Worm (Caenorhabditis elegans) whole organism, L4 larva: Measurements from ENCODE around the gene srlf-18.

ENCODE experiments used
- D1046.2 ChIP-seq: fragments of 200-800 bp; sonication (Bioruptor generic); IDR thresholded peaks from 2 replicates; pipeline ENCODE4 v1.3.6; 2022; ENCODE audit warnings: missing genetic modification characterization, missing compliant biosample characterization
- F37D6.2 ChIP-seq: sonication (generic microtip); optimal IDR thresholded peaks from 2 replicates; lab custom pipeline; 2016; ENCODE audit warnings: mild to moderate bottlenecking, missing genetic modification characterization, missing compliant biosample characterization
- F49E8.2 ChIP-seq: sonication (generic microtip); optimal IDR thresholded peaks from 2 replicates; lab custom pipeline; 2016; ENCODE audit warnings: missing compliant biosample characterization, mild to moderate bottlenecking, missing genetic modification characterization, borderline replicate concordance
- T20F7.1 ChIP-seq: fragments of 200-800 bp; sonication (Bioruptor generic); optimal IDR thresholded peaks from 2 replicates; lab custom pipeline; 2018; ENCODE audit warnings: mild to moderate bottlenecking, missing genetic modification characterization, missing compliant biosample characterization
- ZK546.5 ChIP-seq, 2 experiments: sonication (generic microtip); optimal IDR thresholded peaks; 2 replicates each; lab custom pipeline; 2017; ENCODE audit warnings: missing biosample characterization in 2 of 2, missing genetic modification characterization in 2 of 2
- aha-1 ChIP-seq: fragments of 150-350 bp; peaks from one replicate; lab custom pipeline; 2014; ENCODE audit warnings: missing biosample characterization, missing genetic modification characterization
- ceh-32 ChIP-seq: sonication (generic microtip); optimal IDR thresholded peaks from 2 replicates; lab custom pipeline; 2016; ENCODE audit warnings: mild to moderate bottlenecking, missing genetic modification characterization, missing compliant biosample characterization; ENCODE audit not compliant: poor library complexity
- ces-1 ChIP-seq: fragments of 150-350 bp; sonication (generic microtip); optimal IDR thresholded peaks from 4 replicates; lab custom pipeline; 2014; ENCODE audit warnings: missing biosample characterization, missing genetic modification reagents, missing genetic modification characterization
- ctbp-1 ChIP-seq: fragments of 200-800 bp; sonication (Bioruptor generic); IDR thresholded peaks from 2 replicates; pipeline ENCODE4 v1.3.6; 2022; ENCODE audit warnings: missing genetic modification reagents, missing genetic modification characterization, missing compliant biosample characterization
- daf-16 ChIP-seq, 3 experiments: sonication (generic microtip); optimal IDR thresholded peaks; 2 replicates each; lab custom pipeline; 2016 to 2017; ENCODE audit warnings: missing genetic modification characterization in 3 of 3, missing genetic modification reagents in 3 of 3, mild to moderate bottlenecking in 2 of 3, missing compliant biosample characterization in 2 of 3, missing biosample characterization in 1 of 3, moderate library complexity in 1 of 3
- dpl-1 ChIP-seq: fragments of 150-350 bp; optimal IDR thresholded peaks from 2 replicates; lab custom pipeline; 2014; ENCODE audit warnings: missing biosample characterization, missing genetic modification reagents, missing genetic modification characterization
- duxl-1 ChIP-seq: sonication (generic microtip); optimal IDR thresholded peaks from 2 replicates; lab custom pipeline; 2016; ENCODE audit warnings: mild to moderate bottlenecking, missing genetic modification characterization, moderate library complexity, missing compliant biosample characterization; ENCODE audit not compliant: poor library complexity
- dve-1 ChIP-seq: sonication (generic microtip); optimal IDR thresholded peaks from 2 replicates; lab custom pipeline; 2017; ENCODE audit warnings: antibody characterized with exemption, mild to moderate bottlenecking, missing genetic modification characterization, missing compliant biosample characterization; ENCODE audit not compliant: insufficient read depth
- egl-27 ChIP-seq: sonication (generic microtip); optimal IDR thresholded peaks from 3 replicates; lab custom pipeline; 2017; ENCODE audit warnings: missing biosample characterization, missing genetic modification reagents, missing genetic modification characterization
- fkh-10 ChIP-seq: fragments of 150-350 bp; optimal IDR thresholded peaks from 2 replicates; lab custom pipeline; 2014; ENCODE audit warnings: missing biosample characterization, missing genetic modification reagents, missing genetic modification characterization
- hlh-30 ChIP-seq: sonication (generic microtip); optimal IDR thresholded peaks from 2 replicates; lab custom pipeline; 2017; ENCODE audit warnings: antibody characterized with exemption, mild to moderate bottlenecking, missing genetic modification characterization, missing compliant biosample characterization; ENCODE audit not compliant: insufficient read depth
- jun-1 ChIP-seq: fragments of 150-350 bp; optimal IDR thresholded peaks from 2 replicates; lab custom pipeline; 2014; ENCODE audit warnings: missing biosample characterization, missing genetic modification reagents, missing genetic modification characterization
- lin-38 ChIP-seq: fragments of 200-800 bp; sonication (Bioruptor generic); IDR thresholded peaks from 2 replicates; pipeline ENCODE4 v1.3.6; 2022; ENCODE audit warnings: missing genetic modification reagents, missing genetic modification characterization, missing compliant biosample characterization
- lsy-2 ChIP-seq, 2 experiments: fragments of 150-350 bp in 1 of 2; sonication (generic microtip) in 1 of 2; optimal IDR thresholded peaks; 2 replicates each; lab custom pipeline; 2014 to 2017; ENCODE audit warnings: missing biosample characterization in 2 of 2, missing genetic modification characterization in 2 of 2
- mdt-29 ChIP-seq: fragments of 200-800 bp; sonication (Bioruptor generic); IDR thresholded peaks from 2 replicates; pipeline ENCODE4 v1.3.6; 2022; ENCODE audit warnings: missing genetic modification reagents, missing genetic modification characterization, missing compliant biosample characterization
- mep-1 ChIP-seq: fragments of 150-350 bp; sonication (generic microtip); optimal IDR thresholded peaks from 3 replicates; lab custom pipeline; 2014; ENCODE audit warnings: missing biosample characterization, missing genetic modification characterization
- mxl-3 ChIP-seq: fragments of 200-800 bp; sonication (Bioruptor generic); optimal IDR thresholded peaks from 2 replicates; lab custom pipeline; 2018; ENCODE audit warnings: mild to moderate bottlenecking, missing genetic modification characterization, missing compliant biosample characterization
- nhr-111 ChIP-seq: fragments of 200-800 bp; sonication (Bioruptor generic); optimal IDR thresholded peaks from 2 replicates; lab custom pipeline; 2018; ENCODE audit warnings: mild to moderate bottlenecking, missing genetic modification characterization, missing compliant biosample characterization
- nhr-237 ChIP-seq: sonication (generic microtip); optimal IDR thresholded peaks from 2 replicates; lab custom pipeline; 2017; ENCODE audit warnings: missing biosample characterization, missing genetic modification characterization
- nhr-28 ChIP-seq: fragments of 150-350 bp; optimal IDR thresholded peaks from 2 replicates; lab custom pipeline; 2014; ENCODE audit warnings: missing biosample characterization, missing genetic modification characterization
- nhr-6 ChIP-seq: fragments of 150-350 bp; optimal IDR thresholded peaks from 2 replicates; lab custom pipeline; 2014; ENCODE audit warnings: missing biosample characterization, missing genetic modification characterization
- nhr-77 ChIP-seq: fragments of 150-350 bp; optimal IDR thresholded peaks from 2 replicates; lab custom pipeline; 2014; ENCODE audit warnings: missing biosample characterization, missing genetic modification characterization
- php-3 ChIP-seq: fragments of 200-800 bp; sonication (Bioruptor generic); IDR thresholded peaks from 2 replicates; pipeline ENCODE4 v1.3.6; 2022; ENCODE audit warnings: missing genetic modification reagents, missing genetic modification characterization, missing compliant biosample characterization
- saeg-2 ChIP-seq: fragments of 200-800 bp; sonication (Bioruptor generic); IDR thresholded peaks from 2 replicates; pipeline ENCODE4 v1.3.6; 2022; ENCODE audit warnings: missing genetic modification reagents, missing genetic modification characterization, missing compliant biosample characterization
- set-16 ChIP-seq: fragments of 200-800 bp; sonication (Bioruptor generic); IDR thresholded peaks from 2 replicates; pipeline ENCODE4 v1.3.6; 2022; ENCODE audit warnings: missing genetic modification reagents, missing genetic modification characterization, missing compliant biosample characterization
- skn-1 ChIP-seq: fragments of 150-350 bp; optimal IDR thresholded peaks from 2 replicates; lab custom pipeline; 2014; ENCODE audit warnings: missing biosample characterization, missing genetic modification characterization
- snpc-1.2 ChIP-seq: fragments of 200-800 bp; sonication (Bioruptor generic); IDR thresholded peaks from 2 replicates; pipeline ENCODE4 v1.3.6; 2022; ENCODE audit warnings: missing genetic modification reagents, missing genetic modification characterization, missing compliant biosample characterization
- unc-130 ChIP-seq: sonication (generic microtip); optimal IDR thresholded peaks from 2 replicates; lab custom pipeline; 2016; ENCODE audit warnings: missing genetic modification reagents, missing genetic modification characterization, missing compliant biosample characterization
- unc-62 ChIP-seq, 3 experiments: fragments of 150-350 bp in 1 of 3; sonication (generic microtip); optimal IDR thresholded peaks in 2 of 3; peaks in 1 of 3; 1 replicate in 1 of 3; 2 replicates in 2 of 3; lab custom pipeline; 2014 to 2017; ENCODE audit warnings: missing biosample characterization in 3 of 3, missing genetic modification characterization in 3 of 3, missing genetic modification reagents in 3 of 3, missing genotype in 1 of 3
- vab-7 ChIP-seq: fragments of 200-800 bp; sonication (Bioruptor generic); IDR thresholded peaks from 2 replicates; pipeline ENCODE4 v1.3.6; 2022; ENCODE audit warnings: missing genetic modification reagents, missing genetic modification characterization, missing compliant biosample characterization
- ztf-7 ChIP-seq: fragments of 150-350 bp; optimal IDR thresholded peaks from 2 replicates; lab custom pipeline; 2014; ENCODE audit warnings: missing biosample characterization, missing genetic modification characterization

The srlf-18 gene

DNA sequence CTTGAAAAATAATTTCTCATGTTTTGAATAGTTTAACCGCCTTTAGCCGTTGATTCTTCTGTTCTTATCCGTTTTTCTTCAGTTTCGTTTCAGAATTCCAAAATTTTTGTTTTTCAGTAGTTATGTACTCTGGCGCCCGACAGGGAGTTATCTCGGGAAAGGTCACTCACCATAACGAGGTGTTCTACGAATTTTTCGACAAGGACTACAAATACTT, 41.9 kb upstream of the srlf-18 start, which contains the start of gene F01G4.4:
Gene F01G4.4 (plus strand): TSS at position 118 of the 217 bp plus-strand sequence.
- TF ChIP-seq aha-1 (tag; lab: Kevin White, UChicago) (no peak), jun-1 (no peak), nhr-237 (no peak), D1046.2 (GFP tag; lab: Robert Waterston, UW) (no peak)

DNA sequence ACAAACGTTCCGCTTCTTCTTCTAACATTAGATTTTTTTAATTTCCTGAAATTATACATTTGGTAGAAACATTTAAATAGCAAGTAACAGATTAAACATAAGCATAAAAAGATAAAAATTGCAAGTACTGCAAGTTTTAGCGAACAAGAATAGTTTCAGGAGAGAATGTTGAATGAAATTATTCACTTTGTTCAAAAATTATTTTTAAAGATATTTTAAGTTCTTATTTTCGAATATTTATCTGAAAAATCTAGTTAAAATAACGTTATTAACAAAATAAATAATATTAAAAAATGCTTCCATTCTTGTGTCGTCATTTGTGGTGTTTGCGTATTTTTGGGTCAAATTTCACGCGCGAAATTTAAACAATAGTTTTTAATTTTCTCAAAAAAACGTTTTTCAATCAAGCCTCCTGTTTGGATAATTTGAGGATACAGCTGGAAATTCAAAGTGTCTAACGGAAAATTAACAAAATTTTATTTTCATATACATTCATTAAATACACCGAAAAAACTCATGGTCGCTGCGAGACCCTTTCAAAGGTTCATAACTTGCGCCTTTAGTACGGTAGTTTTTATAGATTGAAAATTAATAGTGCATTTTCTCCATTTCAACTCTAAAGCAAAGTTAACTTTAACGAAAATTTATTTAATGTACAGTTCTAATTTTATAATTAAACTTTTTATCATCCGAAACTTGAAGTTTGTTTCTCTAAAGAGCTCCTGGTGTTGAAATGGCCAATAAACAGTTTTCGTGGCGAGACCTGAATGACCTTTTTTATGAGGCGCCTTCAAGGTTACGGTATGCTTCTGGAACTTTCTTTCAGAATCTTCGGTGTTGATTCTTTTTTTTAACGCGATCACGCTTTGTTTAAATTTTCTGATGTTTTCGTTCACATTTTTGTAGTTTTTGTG, 41.3 kb upstream of the srlf-18 start, which contains the start of gene skih-2:
Gene skih-2 (minus strand): TSS at position 51 of the 914 bp plus-strand sequence.
- TF ChIP-seq ces-1, result no peak
- TF ChIP-seq ztf-7 (tag; lab: Kevin White, UChicago), result no peak
- peak; percentile 29 for TF ChIP-seq hlh-30 (tag; lab: Kevin White, UChicago)
- no peak for TF ChIP-seq nhr-28
- peak; percentile 21; the same call in 1 of the 2 replicates for TF ChIP-seq snpc-1.2 (GFP tag; lab: Robert Waterston, UW)
- TF ChIP-seq unc-130, result peak; percentile 32
- TF ChIP-seq nhr-77, result peak; percentile 7
- no peak for TF ChIP-seq mep-1
- TF ChIP-seq lsy-2 (tag; optimal IDR thresholded peaks at IDR 0.05; lab: Kevin White, UChicago), result peak in 1 of 2 experiments; percentile 78
- no peak for TF ChIP-seq vab-7 (GFP tag; lab: Robert Waterston, UW)
- TF ChIP-seq daf-16 (GFP tag; optimal IDR thresholded peaks at IDR 0.05; lab: Kevin White, UChicago), result no peak
- TF ChIP-seq daf-16 (tag; optimal IDR thresholded peaks at IDR 0.05; lab: Kevin White, UChicago), result peak; percentile 34
- peak; percentile 93 for TF ChIP-seq dpl-1 (GFP tag; lab: Kevin White, UChicago)
- TF ChIP-seq ZK546.5 (tag; optimal IDR thresholded peaks at IDR 0.05; lab: Kevin White, UChicago), result peak in 1 of 2 experiments; percentile 9
- no peak for TF ChIP-seq skn-1 (tag; lab: Kevin White, UChicago)
- peak; percentile 64 for TF ChIP-seq F49E8.2
- peak; percentile 36 for TF ChIP-seq egl-27 (tag; lab: Kevin White, UChicago)
- no peak for TF ChIP-seq dve-1
- peak; percentile 40 for TF ChIP-seq T20F7.1 (GFP tag; lab: Kevin White, UChicago)
- peak; percentile 8 for TF ChIP-seq fkh-10
- TF ChIP-seq lin-38, result peak; percentile 40
- peak; percentile 15 for TF ChIP-seq nhr-6 (tag; lab: Kevin White, UChicago)

ce11 chrIV:11131268-11131667, 30.0 kb upstream of the srlf-18 start, which contains the start of gene ard-1:
ard-1 (plus strand) TSS chrIV:11131279.
- TF ChIP-seq ceh-32 (tag; lab: Kevin White, UChicago) (no peak), ctbp-1 (peak; percentile 10; the same call in 1 of the 2 replicates)

DNA sequence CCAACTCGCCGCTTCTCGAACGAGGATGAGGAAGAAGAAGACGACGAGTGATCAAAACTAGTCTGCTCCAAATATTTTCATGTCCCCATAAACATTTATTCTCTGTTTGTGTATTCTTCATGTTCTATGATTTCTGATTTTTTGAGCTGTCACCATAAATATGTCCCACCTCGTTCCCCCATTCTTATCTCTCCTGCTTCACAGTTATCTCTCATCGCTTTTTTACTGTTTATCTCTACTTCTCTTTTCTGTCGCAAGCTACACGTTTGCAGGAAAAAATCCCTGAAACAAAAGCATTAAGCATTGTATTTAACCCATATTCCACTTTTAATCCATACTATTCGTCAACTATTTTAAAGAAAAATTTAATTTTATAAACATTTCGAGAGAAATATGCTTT, 29.5 kb upstream of the srlf-18 start:
- TF ChIP-seq daf-16 (GFP tag; optimal IDR thresholded peaks at IDR 0.05; lab: Kevin White, UChicago) (no peak), daf-16 (tag; optimal IDR thresholded peaks at IDR 0.05; lab: Kevin White, UChicago) (peak; percentile 83), mep-1 (peak; percentile 47), nhr-28 (peak; percentile 20), saeg-2 (GFP tag; lab: Robert Waterston, UW) (no peak), lsy-2 (tag; optimal IDR thresholded peaks at IDR 0.05; lab: Kevin White, UChicago) (peak in 1 of 2 experiments; percentile 12), nhr-111 (GFP tag; lab: Kevin White, UChicago) (no peak), aha-1 (tag; lab: Kevin White, UChicago) (no peak), duxl-1 (tag; lab: Kevin White, UChicago) (no peak), dve-1 (peak; percentile 69), hlh-30 (tag; lab: Kevin White, UChicago) (no peak), nhr-77 (peak; percentile 32), egl-27 (tag; lab: Kevin White, UChicago) (no peak)

- TF ChIP-seq unc-62 (GFP tag; optimal IDR thresholded peaks at IDR 0.05 in 1 of 2; lab: Kevin White, UChicago), result peak in 1 of 2 experiments; percentile 92
- no peak for TF ChIP-seq unc-62 (tag; optimal IDR thresholded peaks at IDR 0.05; lab: Kevin White, UChicago)
- no peak for TF ChIP-seq mxl-3 (GFP tag; lab: Kevin White, UChicago)
- TF ChIP-seq set-16 (GFP tag; lab: Robert Waterston, UW), result 0 out of 2 replicates have a peak, but pooled peaks have one; percentile 6
- TF ChIP-seq F37D6.2, result no peak
- no peak for TF ChIP-seq mdt-29 (GFP tag; lab: Robert Waterston, UW)
- TF ChIP-seq php-3, result no peak
Measured at ce11 chrIV:11126028-11126427, 24.7 kb upstream of the srlf-18 start.
